Worm (Caenorhabditis elegans): ENCODE data around the gene cwp-5.
A peak's percentile ranks its signal among the peaks of the same experiment; 100 is the strongest.

The cwp-5 gene

DNA sequence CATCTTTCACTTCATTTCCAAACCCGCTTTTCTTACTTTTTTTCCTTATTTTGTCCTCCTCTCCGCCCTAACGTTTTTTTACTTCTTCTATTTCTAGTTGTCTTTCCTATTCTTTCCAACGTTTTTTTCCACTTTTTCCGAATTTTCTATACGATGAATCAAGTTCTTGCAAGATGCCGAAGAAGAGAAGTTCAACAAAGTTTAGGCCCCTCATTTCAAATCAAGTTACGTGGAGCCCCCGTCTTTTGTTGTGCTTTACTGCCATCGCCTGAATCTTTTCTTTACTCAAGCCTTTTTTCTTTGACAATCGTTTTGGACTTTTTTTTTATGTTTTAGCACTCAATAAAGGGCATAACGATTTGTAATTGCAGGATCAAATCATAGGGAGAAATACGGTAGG is 11.6 kb upstream of the cwp-5 start, which contains the start of gene unc-9:
Gene unc-9, plus strand, starts transcription at position 370 of the 400 bp plus-strand sequence.
- TF ChIP-seq lin-14 (GFP tag; optimal IDR thresholded peaks at IDR 0.05) (peak; percentile 54), fkh-10 (GFP tag; optimal IDR thresholded peaks at IDR 0.05) (peak; percentile 70), ceh-90 (tag; optimal IDR thresholded peaks at IDR 0.05) (no peak)

DNA sequence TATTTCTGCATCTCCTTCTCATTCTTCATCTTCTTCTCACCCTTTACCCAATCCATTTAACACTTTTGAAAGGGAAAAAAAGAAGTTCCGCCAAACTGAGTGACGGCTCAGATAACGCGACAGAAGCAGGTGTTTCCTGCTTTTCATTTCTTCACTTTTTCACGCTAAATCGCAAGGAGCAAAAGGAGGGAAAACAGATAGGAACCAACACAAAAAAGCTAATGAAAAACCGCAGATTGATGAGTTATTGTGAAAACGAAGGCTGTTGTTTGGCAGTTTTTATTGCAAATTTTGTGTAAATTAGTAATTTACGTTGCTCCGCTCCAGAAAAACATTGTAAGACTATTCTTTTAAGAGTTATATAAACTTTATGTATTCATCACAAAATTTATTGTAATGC is 10.6 kb upstream of the cwp-5 start:
- no peak for TF ChIP-seq lir-3 (tag; optimal IDR thresholded peaks at IDR 0.05; ENCODE audit: poor library complexity)
- no peak for TF ChIP-seq tlp-1 (tag; optimal IDR thresholded peaks at IDR 0.05)
- TF ChIP-seq lin-14 (GFP tag; optimal IDR thresholded peaks at IDR 0.05) = peak; percentile 1
- no peak for TF ChIP-seq nhr-90 (tag; optimal IDR thresholded peaks at IDR 0.05; ENCODE audit: poor library complexity)
- peak; percentile 52 for TF ChIP-seq rnt-1 (tag; optimal IDR thresholded peaks at IDR 0.05)
- TF ChIP-seq ztf-11 (tag; optimal IDR thresholded peaks at IDR 0.05) = no peak
- TF ChIP-seq unc-98 (GFP tag; IDR thresholded peaks at IDR 0.05) = no peak

DNA sequence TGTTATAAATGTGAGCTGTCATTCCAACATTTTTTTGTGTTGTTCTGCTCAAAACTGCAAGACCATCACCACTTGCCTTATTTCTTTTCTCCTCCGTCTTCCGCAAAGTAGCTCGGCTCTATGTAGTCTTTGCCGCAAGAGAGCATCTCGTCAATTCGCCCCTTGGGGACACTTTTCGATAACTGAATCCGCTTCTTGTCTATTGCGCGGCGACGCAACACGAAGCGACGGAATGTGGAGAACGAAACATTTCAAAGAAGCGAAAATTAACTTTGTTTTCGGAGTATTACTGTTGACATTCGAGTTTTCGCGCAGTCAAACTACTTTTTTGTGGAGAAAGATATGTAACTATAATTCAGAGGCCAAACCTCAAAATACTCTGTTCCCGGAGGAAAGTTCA is 8.4 kb upstream of the cwp-5 start:
- no peak for TF ChIP-seq efl-1 (optimal IDR thresholded peaks at IDR 0.05)
- peak in 1 of 2 experiments; percentile 85 for TF ChIP-seq efl-1 (GFP tag; optimal IDR thresholded peaks at IDR 0.05 in 1 of 2)
- no peak for TF ChIP-seq efl-3 (GFP tag; optimal IDR thresholded peaks at IDR 0.05)
- no peak for TF ChIP-seq fkh-8 (tag; optimal IDR thresholded peaks at IDR 0.05)
- TF ChIP-seq lin-14 (GFP tag; optimal IDR thresholded peaks at IDR 0.05) = peak; percentile 59
- no peak for TF ChIP-seq ztf-4 (tag; optimal IDR thresholded peaks at IDR 0.05)
- TF ChIP-seq nhr-20 (tag; optimal IDR thresholded peaks at IDR 0.05) = no peak
- TF ChIP-seq jun-1 (tag; optimal IDR thresholded peaks at IDR 0.05) = no peak
- TF ChIP-seq ceh-63 (GFP tag; optimal IDR thresholded peaks at IDR 0.05) = no peak
- no peak for TF ChIP-seq ceh-82 (tag; optimal IDR thresholded peaks at IDR 0.05)
- TF ChIP-seq snu-23 (GFP tag; optimal IDR thresholded peaks at IDR 0.05) = no peak
- no peak for TF ChIP-seq nhr-76 (tag; optimal IDR thresholded peaks at IDR 0.05)

DNA sequence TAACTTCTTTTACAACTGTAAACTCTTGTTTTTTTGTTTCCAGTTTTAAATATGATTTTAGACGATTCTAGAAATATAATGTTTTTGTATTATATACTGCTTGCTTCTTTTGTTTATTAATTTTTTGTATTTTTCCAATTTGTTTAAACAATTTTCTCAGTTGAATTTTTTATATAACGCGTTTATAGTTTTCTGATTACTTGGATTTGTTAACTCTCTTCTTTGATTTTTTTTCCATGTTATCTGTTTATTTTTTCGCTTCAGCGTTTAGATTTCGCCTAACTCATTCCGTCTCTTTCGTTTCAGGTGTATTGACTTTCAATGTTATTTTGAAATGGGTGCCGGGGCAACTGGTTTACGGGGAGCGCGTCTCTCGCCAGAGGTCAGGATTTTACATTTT is 1.2 kb upstream of the cwp-5 start, which contains the start of gene gpa-6:
Gene gpa-6, plus strand, starts transcription at position 301 of the 400 bp plus-strand sequence.
- TF ChIP-seq irx-1 (tag; optimal IDR thresholded peaks at IDR 0.05) = no peak
- no peak for TF ChIP-seq hpl-2 (GFP tag; optimal IDR thresholded peaks at IDR 0.05)
- no peak for TF ChIP-seq grh-1 (GFP tag; IDR thresholded peaks at IDR 0.05)
- no peak for TF ChIP-seq fkh-4 (tag; optimal IDR thresholded peaks at IDR 0.05; ENCODE audit: borderline replicate concordance)
- no peak for TF ChIP-seq nhr-11 (tag; optimal IDR thresholded peaks at IDR 0.05)
- no peak for TF ChIP-seq isw-1 (GFP tag; IDR thresholded peaks at IDR 0.05)
- no peak for TF ChIP-seq C04F5.9 (tag; optimal IDR thresholded peaks at IDR 0.05)
- TF ChIP-seq unc-86 (tag; optimal IDR thresholded peaks at IDR 0.05) = no peak
- no peak for TF ChIP-seq nhr-12 (tag; optimal IDR thresholded peaks at IDR 0.05)
- no peak for TF ChIP-seq hlh-4 (tag; optimal IDR thresholded peaks at IDR 0.05)
- no peak for TF ChIP-seq blmp-1 (tag; optimal IDR thresholded peaks at IDR 0.05)
- no peak for TF ChIP-seq mab-9 (GFP tag; IDR thresholded peaks at IDR 0.05)
- no peak for TF ChIP-seq ets-5 (GFP tag; IDR thresholded peaks at IDR 0.05)
- TF ChIP-seq xbp-1 (tag; optimal IDR thresholded peaks at IDR 0.05) = no peak
- no peak for TF ChIP-seq nhr-85 (tag)
- no peak for TF ChIP-seq lin-15B (tag; optimal IDR thresholded peaks at IDR 0.05)
- no peak for TF ChIP-seq C34B4.2 (tag; optimal IDR thresholded peaks at IDR 0.05)
- no peak for TF ChIP-seq Y116A8C.19 (tag; optimal IDR thresholded peaks at IDR 0.05; ENCODE audit: borderline replicate concordance)
- no peak for TF ChIP-seq F16B12.6 (tag; optimal IDR thresholded peaks at IDR 0.05)
- TF ChIP-seq mef-2 (tag; optimal IDR thresholded peaks at IDR 0.05) = no peak

Data from whole organism, L1 larva.